Worm (Caenorhabditis elegans): ENCODE results near the gene K06H7.2.

ce11 chrIII:8133346-8133745 lies 40.0 kb downstream of the K06H7.2 start, which contains the start of gene C14B9.2:
- no peak for TF ChIP-seq snpc-4 (GFP tag; optimal IDR thresholded peaks at IDR 0.05)
- no peak for TF ChIP-seq snpc-4 (tag; optimal IDR thresholded peaks at IDR 0.05)
- no peak for TF ChIP-seq F52B5.7 (tag; optimal IDR thresholded peaks at IDR 0.05)
- TF ChIP-seq ama-1 (optimal IDR thresholded peaks at IDR 0.05) = no peak
- no peak for TF ChIP-seq ama-1 (GFP tag; optimal IDR thresholded peaks at IDR 0.05)
- no peak for TF ChIP-seq dpff-1 (tag; optimal IDR thresholded peaks at IDR 0.05)
- 0 out of 2 replicates have a peak, but pooled peaks have one; percentile 34 for TF ChIP-seq dox-1 (GFP tag; IDR thresholded peaks at IDR 0.05)

All from whole organism, young adult.